Fruit fly (Drosophila melanogaster): ENCODE results near the gene CG43965.

- no peak for TF ChIP-seq psq (optimal IDR thresholded peaks at IDR 0.05)
- no peak for TF ChIP-seq pan (optimal IDR thresholded peaks at IDR 0.05)
- no peak for TF ChIP-seq EcR (GFP tag; optimal IDR thresholded peaks at IDR 0.05)
- no peak for TF ChIP-seq usp (GFP tag; optimal IDR thresholded peaks at IDR 0.05)
Measured at dm6 chr3L:8681896-8682550, 43.6 kb downstream of the CG43965 start.

All from whole organism.